Fruit fly (Drosophila melanogaster) whole organism, embryonic: Measurements from ENCODE around the gene G6P.

Source experiments
- Blimp-1 ChIP-seq: fragments of 200-800 bp; sonication (Bioruptor generic); optimal IDR thresholded peaks from 3 replicates; lab custom pipeline; 2018; ENCODE audit warnings: missing biosample characterization, missing genetic modification characterization, mild to moderate bottlenecking, moderate library complexity, missing genetic modification reagents
- CG11085 ChIP-seq: fragments of 200-800 bp; sonication (Bioruptor generic); IDR thresholded peaks from 2 replicates; pipeline ENCODE4 v1.3.6; 2022; ENCODE audit warnings: missing biosample characterization, missing genetic modification characterization
- CG12071 ChIP-seq: fragments of 200-800 bp; sonication (Bioruptor generic); optimal IDR thresholded peaks from 3 replicates; lab custom pipeline; 2018; ENCODE audit warnings: missing biosample characterization, mild to moderate bottlenecking, missing genetic modification characterization
- CG12155 ChIP-seq: fragments of 200-800 bp; sonication (Bioruptor generic); optimal IDR thresholded peaks from 3 replicates; lab custom pipeline; 2016; ENCODE audit warnings: missing biosample characterization, missing genetic modification characterization
- CG12769 ChIP-seq: fragments of 200-800 bp; sonication (Bioruptor generic); optimal IDR thresholded peaks from 2 replicates; lab custom pipeline; 2019; ENCODE audit warnings: missing biosample characterization, mild to moderate bottlenecking, missing genetic modification characterization, moderate library complexity
- CG13894 ChIP-seq: fragments of 200-800 bp; sonication (Bioruptor generic); optimal IDR thresholded peaks from 3 replicates; lab custom pipeline; 2018; ENCODE audit warnings: missing biosample characterization, mild to moderate bottlenecking, missing genetic modification characterization, moderate library complexity
- CG17186 ChIP-seq: fragments of 200-800 bp; sonication (Bioruptor generic); optimal IDR thresholded peaks from 3 replicates; lab custom pipeline; 2017; ENCODE audit warnings: missing biosample characterization, missing genetic modification reagents, missing genetic modification characterization
- CG3838 ChIP-seq: fragments of 200-800 bp; sonication (Bioruptor generic); optimal IDR thresholded peaks from 3 replicates; lab custom pipeline; 2016; ENCODE audit warnings: missing biosample characterization, missing genetic modification characterization
- CG3995 ChIP-seq: fragments of 200-800 bp; sonication (Bioruptor generic); optimal IDR thresholded peaks from 3 replicates; lab custom pipeline; 2016; ENCODE audit warnings: missing biosample characterization, missing genetic modification characterization
- CG4854 ChIP-seq: fragments of 200-800 bp; sonication (Bioruptor generic); optimal IDR thresholded peaks from 2 replicates; lab custom pipeline; 2016; ENCODE audit warnings: missing biosample characterization, missing genetic modification characterization, inconsistent platforms
- CG5180 ChIP-seq: fragments of 200-800 bp; sonication (Bioruptor generic); optimal IDR thresholded peaks from 3 replicates; lab custom pipeline; 2017; ENCODE audit warnings: missing biosample characterization, missing genetic modification characterization, mild to moderate bottlenecking, moderate library complexity, missing genetic modification reagents
- CG6683 ChIP-seq: fragments of 200-800 bp; sonication (Bioruptor generic); optimal IDR thresholded peaks from 2 replicates; lab custom pipeline; 2017; ENCODE audit warnings: missing biosample characterization, mild to moderate bottlenecking, missing genetic modification characterization, missing genetic modification reagents
- CG6765 ChIP-seq: fragments of 200-800 bp; sonication (Bioruptor generic); optimal IDR thresholded peaks from 3 replicates; lab custom pipeline; 2017; ENCODE audit warnings: missing biosample characterization, mild to moderate bottlenecking, missing genetic modification characterization
- CG7839 ChIP-seq: fragments of 200-800 bp; sonication (Bioruptor generic); optimal IDR thresholded peaks from 3 replicates; lab custom pipeline; 2018; ENCODE audit warnings: missing biosample characterization, mild to moderate bottlenecking, missing genetic modification characterization, moderate library complexity
- CG8924 ChIP-seq: fragments of 200-800 bp; optimal IDR thresholded peaks from 3 replicates; lab custom pipeline; 2019; ENCODE audit warnings: missing biosample characterization, mild to moderate bottlenecking, missing genetic modification characterization, moderate library complexity
- CG9797 ChIP-seq: fragments of 200-800 bp; sonication (Bioruptor generic); optimal IDR thresholded peaks from 3 replicates; lab custom pipeline; 2018; ENCODE audit warnings: missing biosample characterization, mild to moderate bottlenecking, missing genetic modification characterization
- CTCF ChIP-seq: fragments of 200-800 bp; sonication (Bioruptor generic); optimal IDR thresholded peaks from 2 replicates; lab custom pipeline; 2017; ENCODE audit warnings: missing biosample characterization, mild to moderate bottlenecking, missing genetic modification characterization, moderate library complexity
- Deaf1 ChIP-seq: fragments of 200-800 bp; optimal IDR thresholded peaks from 3 replicates; lab custom pipeline; 2019; ENCODE audit warnings: missing biosample characterization, mild to moderate bottlenecking, missing genetic modification characterization, moderate library complexity
- Dp ChIP-seq: fragments of 200-800 bp; sonication (Bioruptor generic); optimal IDR thresholded peaks from 2 replicates; lab custom pipeline; 2018; ENCODE audit warnings: missing biosample characterization, mild to moderate bottlenecking, missing genetic modification characterization, moderate library complexity
- Hr3 ChIP-seq: fragments of 200-800 bp; sonication (Bioruptor generic); optimal IDR thresholded peaks from 3 replicates; lab custom pipeline; 2016; ENCODE audit warnings: missing biosample characterization, missing genetic modification characterization
- Lpt ChIP-seq: fragments of >200 bp; optimal IDR thresholded peaks from 2 replicates; lab custom pipeline; 2018; ENCODE audit warnings: missing biosample characterization, missing genetic modification characterization
- MTF-1 ChIP-seq: fragments of 200-800 bp; sonication (Bioruptor generic); optimal IDR thresholded peaks from 2 replicates; lab custom pipeline; 2018; ENCODE audit warnings: missing biosample characterization, mild to moderate bottlenecking, missing genetic modification characterization, borderline replicate concordance
- NC2α ChIP-seq: fragments of 200-800 bp; sonication (Bioruptor generic); optimal IDR thresholded peaks from 2 replicates; lab custom pipeline; 2016; ENCODE audit warnings: missing biosample characterization, missing genetic modification characterization
- NC2β ChIP-seq: fragments of 200-800 bp; sonication (Bioruptor generic); optimal IDR thresholded peaks from 2 replicates; lab custom pipeline; 2016; ENCODE audit warnings: missing biosample characterization, missing genetic modification characterization
- Oli ChIP-seq: fragments of 200-800 bp; sonication (Bioruptor generic); optimal IDR thresholded peaks from 2 replicates; lab custom pipeline; 2018; ENCODE audit warnings: missing biosample characterization, mild to moderate bottlenecking, missing genetic modification characterization, moderate library complexity
- Opbp ChIP-seq: fragments of 200-800 bp; sonication (Bioruptor generic); IDR thresholded peaks from 3 replicates; pipeline ENCODE4 v1.3.6; 2022; ENCODE audit warnings: missing biosample characterization, missing genetic modification characterization; ENCODE audit not compliant: partially characterized antibody
- Optix ChIP-seq: fragments of 200-800 bp; sonication (Bioruptor generic); IDR thresholded peaks from 3 replicates; pipeline ENCODE4 v1.3.6; 2022; ENCODE audit warnings: missing biosample characterization, missing genetic modification characterization
- Rfx ChIP-seq: fragments of 200-800 bp; sonication (Bioruptor generic); IDR thresholded peaks from 2 replicates; pipeline ENCODE4 v1.3.6; 2022; ENCODE audit warnings: missing biosample characterization, missing genetic modification characterization
- Trl ChIP-seq, 3 experiments: fragments of >200 bp in 2 of 3; fragments of 200-800 bp in 1 of 3; sonication (Bioruptor generic) in 1 of 3; optimal IDR thresholded peaks; 2 replicates in 1 of 3; 3 replicates in 2 of 3; lab custom pipeline; 2016 to 2017; ENCODE audit warnings: missing biosample characterization in 1 of 3, missing genetic modification characterization in 1 of 3
- abd-A ChIP-seq: fragments of 200-800 bp; sonication (Bioruptor generic); optimal IDR thresholded peaks from 3 replicates; lab custom pipeline; 2019; ENCODE audit warnings: missing biosample characterization, mild to moderate bottlenecking, missing genetic modification characterization, moderate library complexity
- ato ChIP-seq: fragments of 200-800 bp; sonication (Bioruptor generic); IDR thresholded peaks from 2 replicates; pipeline ENCODE4 v1.3.6; 2022; ENCODE audit warnings: missing biosample characterization, missing genetic modification characterization; ENCODE audit not compliant: partially characterized antibody
- bbx ChIP-seq: fragments of 200-800 bp; sonication (Bioruptor generic); IDR thresholded peaks from 2 replicates; pipeline ENCODE4 v1.3.6; 2022; ENCODE audit warnings: missing biosample characterization, missing genetic modification characterization; ENCODE audit not compliant: partially characterized antibody
- cas ChIP-seq: fragments of 200-800 bp; sonication (Bioruptor generic); IDR thresholded peaks from 2 replicates; pipeline ENCODE4 v1.3.6; 2022; ENCODE audit warnings: missing biosample characterization, missing genetic modification characterization
- chinmo ChIP-seq: fragments of 200-800 bp; sonication (Bioruptor generic); IDR thresholded peaks from 4 replicates; pipeline ENCODE4 v1.3.6; 2022; ENCODE audit warnings: missing biosample characterization, missing genetic modification characterization; ENCODE audit not compliant: partially characterized antibody
- corto ChIP-seq: fragments of 200-800 bp; sonication (Bioruptor generic); optimal IDR thresholded peaks from 2 replicates; lab custom pipeline; 2016; ENCODE audit warnings: missing biosample characterization, mild to moderate bottlenecking, missing genetic modification characterization, moderate library complexity
- grn ChIP-seq: fragments of 200-800 bp; sonication (Bioruptor generic); optimal IDR thresholded peaks from 3 replicates; lab custom pipeline; 2017; ENCODE audit warnings: missing biosample characterization, missing genetic modification characterization
- her ChIP-seq: fragments of 200-800 bp; sonication (Bioruptor generic); optimal IDR thresholded peaks from 2 replicates; lab custom pipeline; 2016; ENCODE audit warnings: missing biosample characterization, missing genetic modification characterization
- kni ChIP-seq: fragments of 200-800 bp; sonication (Bioruptor generic); optimal IDR thresholded peaks from 3 replicates; lab custom pipeline; 2017; ENCODE audit warnings: mild to moderate bottlenecking, missing biosample characterization, missing genetic modification reagents, missing genetic modification characterization
- nom ChIP-seq: fragments of 200-800 bp; sonication (Bioruptor generic); optimal IDR thresholded peaks from 2 replicates; lab custom pipeline; 2017; ENCODE audit warnings: missing biosample characterization, missing genetic modification characterization, mild to moderate bottlenecking, moderate library complexity, missing genetic modification reagents
- odd ChIP-seq: fragments of 200-800 bp; sonication (Bioruptor generic); optimal IDR thresholded peaks from 2 replicates; lab custom pipeline; 2017; ENCODE audit warnings: missing biosample characterization, mild to moderate bottlenecking, missing genetic modification characterization
- onecut ChIP-seq: fragments of 200-800 bp; sonication (Bioruptor generic); IDR thresholded peaks from 2 replicates; pipeline ENCODE4 v1.3.6; 2022; ENCODE audit warnings: missing biosample characterization, missing genetic modification characterization
- pita ChIP-seq: fragments of 200-800 bp; sonication (Bioruptor generic); optimal IDR thresholded peaks from 2 replicates; lab custom pipeline; 2017; ENCODE audit warnings: missing biosample characterization, mild to moderate bottlenecking, missing genetic modification characterization
- pzg ChIP-seq: fragments of 200-800 bp; sonication (Bioruptor generic); optimal IDR thresholded peaks from 3 replicates; lab custom pipeline; 2018; ENCODE audit warnings: missing biosample characterization, mild to moderate bottlenecking, missing genetic modification characterization, moderate library complexity
- ranshi ChIP-seq: fragments of 200-800 bp; sonication (Bioruptor generic); IDR thresholded peaks from 2 replicates; pipeline ENCODE4 v1.3.6; 2022; ENCODE audit warnings: missing biosample characterization, missing genetic modification characterization
- sens ChIP-seq: fragments of 200-800 bp; sonication (Bioruptor generic); peaks from one replicate; lab custom pipeline; 2016; ENCODE audit warnings: missing biosample characterization, missing genetic modification characterization
- slbo ChIP-seq: fragments of 200-800 bp; sonication (Bioruptor generic); IDR thresholded peaks from 2 replicates; pipeline ENCODE4 v1.3.6; 2022; ENCODE audit warnings: missing biosample characterization, missing genetic modification characterization
- vvl ChIP-seq: fragments of 200-800 bp; sonication (Bioruptor generic); IDR thresholded peaks from 2 replicates; pipeline ENCODE4 v1.3.6; 2022; ENCODE audit warnings: missing biosample characterization, missing genetic modification characterization
- wor ChIP-seq: fragments of 200-800 bp; sonication (Bioruptor generic); IDR thresholded peaks from 2 replicates; pipeline ENCODE4 v1.3.6; 2022; ENCODE audit warnings: missing biosample characterization, missing genetic modification characterization

G6P gene

DNA sequence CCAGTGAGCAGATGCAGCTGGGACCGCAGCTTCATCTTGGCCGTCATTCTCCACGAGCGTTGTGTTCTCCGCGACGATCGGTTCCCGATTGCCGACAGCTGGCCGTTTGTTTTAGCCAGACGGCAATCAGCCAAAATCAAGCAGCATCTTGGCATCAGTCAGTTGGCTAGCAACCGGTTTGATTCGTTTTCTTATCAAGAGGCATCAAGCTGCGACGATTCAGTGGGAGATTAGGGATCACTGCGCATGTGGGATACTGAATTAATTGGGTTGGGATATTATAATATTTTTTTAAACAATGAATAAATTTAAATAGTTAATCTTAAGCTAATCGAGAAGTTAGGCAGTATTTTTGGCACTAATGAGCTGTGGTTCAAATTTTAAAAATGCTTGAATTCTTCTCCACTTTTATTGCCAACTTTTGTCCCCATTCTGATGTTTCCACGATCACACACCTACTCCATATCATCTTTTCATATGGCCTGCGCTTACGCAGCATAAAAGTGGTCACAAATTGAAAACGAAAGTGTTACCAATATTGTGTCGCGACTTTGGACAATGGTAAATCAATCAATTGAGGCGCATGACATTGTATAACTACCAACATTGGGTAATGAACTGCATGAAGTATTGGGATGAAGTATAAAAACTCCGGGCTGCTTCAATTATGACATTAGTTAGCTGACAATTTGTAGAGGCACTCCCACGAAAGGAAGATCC, 22.3 kb upstream of the G6P start, which contains the start of the genes CG3119 and Cpr23B:
Gene CG3119, minus strand, starts transcription at position 92 of the 720 bp plus-strand sequence.
Gene Cpr23B, plus strand, starts transcription at position 670 of the 720 bp plus-strand sequence.
- TF ChIP-seq MTF-1 (GFP tag; lab: Kevin White, UChicago) (no peak), Lpt (GFP tag; lab: Kevin White, UChicago) (no peak), Deaf1 (peak; percentile 44), CG12071 (GFP tag; lab: Kevin White, UChicago) (no peak), chinmo (GFP tag; lab: Robert Waterston, UW) (peak; percentile 51; the same call in 1 of the 4 replicates), abd-A (peak; percentile 40), Rfx (GFP tag; lab: Robert Waterston, UW) (no peak), vvl (peak; percentile 29; the same call in 1 of the 2 replicates), grn (peak; percentile 85), pita (GFP tag; lab: Kevin White, UChicago) (no peak), CG4854 (GFP tag; lab: Kevin White, UChicago) (no peak), CG13894 (tag; lab: Kevin White, UChicago) (peak; percentile 12), CG9797 (no peak), CG3995 (no peak), Blimp-1 (GFP tag; lab: Kevin White, UChicago) (peak; percentile 56), CG12769 (tag; lab: Kevin White, UChicago) (peak; percentile 79)
- TF ChIP-seq, all 482 proteins: peak for 8

DNA sequence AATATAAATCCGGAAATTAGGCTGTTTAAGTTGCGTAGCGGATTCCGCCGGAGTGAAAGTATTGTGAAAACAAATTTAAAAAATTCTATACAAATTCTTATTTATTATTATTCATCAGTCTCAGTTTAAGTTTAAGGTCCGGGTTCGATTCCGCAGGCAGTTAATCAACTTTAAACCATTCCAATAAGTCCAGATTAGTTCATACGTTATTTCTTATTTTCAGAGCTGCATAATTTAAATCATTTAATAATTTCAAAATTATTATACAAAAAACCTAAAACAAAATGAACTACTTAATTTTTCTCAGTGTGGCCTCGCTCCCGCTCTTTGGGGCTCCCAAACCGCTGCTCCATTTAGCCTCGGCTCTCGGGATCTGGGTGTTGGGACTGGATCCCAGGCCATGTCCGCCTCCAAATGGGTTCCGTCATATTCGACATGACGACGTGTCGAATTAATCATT, 14.8 kb upstream of the G6P start:
- TF ChIP-seq onecut (GFP tag; lab: Robert Waterston, UW) (peak; percentile 73), CG3838 (GFP tag; lab: Kevin White, UChicago) (peak; percentile 60), cas (GFP tag; lab: Robert Waterston, UW) (0 out of 2 replicates have a peak, but pooled peaks have one; percentile 10), CG6683 (peak; percentile 77), nom (GFP tag; lab: Kevin White, UChicago) (peak; percentile 78), kni (GFP tag; lab: Kevin White, UChicago) (peak; percentile 82), sens (GFP tag; lab: Kevin White, UChicago) (peak; percentile 96), odd (GFP tag; lab: Kevin White, UChicago) (peak; percentile 93), wor (GFP tag; lab: Robert Waterston, UW) (peak; percentile 79), CG8924 (tag; lab: Kevin White, UChicago) (peak; percentile 94), Hr3 (GFP tag; lab: Kevin White, UChicago) (peak; percentile 82), CG7839 (peak; percentile 94), NC2β (GFP tag; lab: Kevin White, UChicago) (peak; percentile 42), bbx (GFP tag; lab: Robert Waterston, UW) (no peak), CG5180 (GFP tag; lab: Kevin White, UChicago) (peak; percentile 77), ranshi (GFP tag; lab: Robert Waterston, UW) (peak; percentile 42; the same call in 1 of the 2 replicates), slbo (no peak; the same call in 1 of the 2 replicates), Trl (optimal IDR thresholded peaks at IDR 0.05; lab: Kevin White, UChicago) (peak in 1 of 2 experiments; percentile 41), Trl (GFP tag; optimal IDR thresholded peaks at IDR 0.05; lab: Kevin White, UChicago) (peak; percentile 35), Dp (no peak), pzg (GFP tag; lab: Kevin White, UChicago) (no peak), CG17186 (GFP tag; lab: Kevin White, UChicago) (peak; percentile 25), CG12155 (GFP tag; lab: Kevin White, UChicago) (peak; percentile 71), corto (peak; percentile 68), CG11085 (GFP tag; lab: Robert Waterston, UW) (peak; percentile 41; the same call in 1 of the 2 replicates), CTCF (GFP tag; lab: Kevin White, UChicago) (peak; percentile 45), her (no peak), Opbp (GFP tag; lab: Robert Waterston, UW) (no peak), CG6765 (GFP tag; lab: Kevin White, UChicago) (peak; percentile 87), Oli (peak; percentile 94), Optix (GFP tag; lab: Robert Waterston, UW) (peak; percentile 54; the same call in 2 of the 3 replicates), ato (no peak), NC2α (GFP tag; lab: Kevin White, UChicago) (no peak)
